Fruit fly (Drosophila melanogaster) whole organism, embryonic: ENCODE data around the gene CG42828.
A peak's percentile ranks its signal among the peaks of the same experiment; 100 is the strongest.

ENCODE experiments used
- ATbp ChIP-seq: fragments of 200-800 bp; sonication (Bioruptor generic); optimal IDR thresholded peaks from 2 replicates; lab custom pipeline; 2017; ENCODE audit warnings: missing biosample characterization, mild to moderate bottlenecking, missing genetic modification characterization, missing genetic modification reagents
- B-H1 ChIP-seq: fragments of 200-800 bp; sonication (Bioruptor generic); IDR thresholded peaks from 3 replicates; pipeline ENCODE4 v1.3.6; 2022; ENCODE audit warnings: missing biosample characterization, missing genetic modification characterization
- CG1024 ChIP-seq: fragments of 200-800 bp; sonication (Bioruptor generic); IDR thresholded peaks from 2 replicates; pipeline ENCODE4 v1.3.6; 2022; ENCODE audit warnings: missing biosample characterization, missing genetic modification characterization
- CG10267 ChIP-seq: fragments of 200-800 bp; sonication (Bioruptor generic); optimal IDR thresholded peaks from 2 replicates; lab custom pipeline; 2018; ENCODE audit warnings: missing biosample characterization, mild to moderate bottlenecking, missing genetic modification characterization, moderate library complexity
- CG12071 ChIP-seq: fragments of 200-800 bp; sonication (Bioruptor generic); optimal IDR thresholded peaks from 3 replicates; lab custom pipeline; 2018; ENCODE audit warnings: missing biosample characterization, mild to moderate bottlenecking, missing genetic modification characterization
- CG12236 ChIP-seq: fragments of 200-800 bp; sonication (Bioruptor generic); optimal IDR thresholded peaks from 2 replicates; lab custom pipeline; 2016; ENCODE audit warnings: missing biosample characterization, missing genetic modification characterization
- CG12744 ChIP-seq: fragments of 200-800 bp; sonication (Bioruptor generic); optimal IDR thresholded peaks from 2 replicates; lab custom pipeline; 2016; ENCODE audit warnings: missing biosample characterization, missing genetic modification characterization
- CG13287 ChIP-seq: fragments of 200-800 bp; sonication (Bioruptor generic); IDR thresholded peaks from 2 replicates; pipeline ENCODE4 v1.3.6; 2022; ENCODE audit warnings: missing biosample characterization, missing genetic modification characterization; ENCODE audit not compliant: partially characterized antibody
- CG15011 ChIP-seq: fragments of 200-800 bp; sonication (Bioruptor generic); optimal IDR thresholded peaks from 3 replicates; lab custom pipeline; 2018; ENCODE audit warnings: missing biosample characterization, mild to moderate bottlenecking, missing genetic modification characterization
- CG15479 ChIP-seq: fragments of 200-800 bp; sonication (Bioruptor generic); optimal IDR thresholded peaks from 3 replicates; lab custom pipeline; 2019; ENCODE audit warnings: missing biosample characterization, mild to moderate bottlenecking, missing genetic modification characterization, moderate library complexity
- CG16863 ChIP-seq: fragments of 200-800 bp; sonication (Bioruptor generic); optimal IDR thresholded peaks from 3 replicates; lab custom pipeline; 2016; ENCODE audit warnings: missing biosample characterization, missing genetic modification characterization
- CG17361 ChIP-seq: fragments of 200-800 bp; sonication (Bioruptor generic); IDR thresholded peaks from 3 replicates; pipeline ENCODE4 v1.3.6; 2022; ENCODE audit warnings: missing biosample characterization, missing genetic modification characterization
- CG17912 ChIP-seq: fragments of 200-800 bp; sonication (Bioruptor generic); optimal IDR thresholded peaks from 2 replicates; lab custom pipeline; 2018; ENCODE audit warnings: missing biosample characterization, mild to moderate bottlenecking, missing genetic modification characterization
- CG3065 ChIP-seq: fragments of 200-800 bp; sonication (Bioruptor generic); optimal IDR thresholded peaks from 2 replicates; lab custom pipeline; 2016; ENCODE audit warnings: missing biosample characterization, missing genetic modification characterization
- CG3281 ChIP-seq: fragments of 200-800 bp; sonication (Bioruptor generic); optimal IDR thresholded peaks from 3 replicates; lab custom pipeline; 2017; ENCODE audit warnings: missing biosample characterization, mild to moderate bottlenecking, missing genetic modification characterization
- CG3407 ChIP-seq: fragments of 200-800 bp; sonication (Bioruptor generic); optimal IDR thresholded peaks from 2 replicates; lab custom pipeline; 2018; ENCODE audit warnings: missing biosample characterization, mild to moderate bottlenecking, missing genetic modification characterization
- CG34376 ChIP-seq: fragments of 200-800 bp; sonication (Bioruptor generic); optimal IDR thresholded peaks from 2 replicates; lab custom pipeline; 2018; ENCODE audit warnings: missing biosample characterization, mild to moderate bottlenecking, missing genetic modification characterization
- CG3847 ChIP-seq: fragments of 200-800 bp; sonication (Bioruptor generic); IDR thresholded peaks from 2 replicates; pipeline ENCODE4 v1.3.6; 2022; ENCODE audit warnings: missing biosample characterization, missing genetic modification characterization
- CG6854 ChIP-seq: fragments of 200-800 bp; sonication (Bioruptor generic); optimal IDR thresholded peaks from 3 replicates; lab custom pipeline; 2017; ENCODE audit warnings: missing biosample characterization, mild to moderate bottlenecking, missing genetic modification characterization
- CG7271 ChIP-seq: fragments of 200-800 bp; sonication (Bioruptor generic); optimal IDR thresholded peaks from 2 replicates; lab custom pipeline; 2018; ENCODE audit warnings: missing biosample characterization, mild to moderate bottlenecking, missing genetic modification characterization, moderate library complexity
- CG7556 ChIP-seq: fragments of 200-800 bp; sonication (Bioruptor generic); optimal IDR thresholded peaks from 2 replicates; lab custom pipeline; 2017; ENCODE audit warnings: missing biosample characterization, mild to moderate bottlenecking, missing genetic modification characterization
- CG8924 ChIP-seq: fragments of 200-800 bp; optimal IDR thresholded peaks from 3 replicates; lab custom pipeline; 2019; ENCODE audit warnings: missing biosample characterization, mild to moderate bottlenecking, missing genetic modification characterization, moderate library complexity
- Dip2 ChIP-seq: fragments of 200-800 bp; sonication (Bioruptor generic); IDR thresholded peaks from 2 replicates; pipeline ENCODE4 v1.3.6; 2022; ENCODE audit warnings: missing biosample characterization, missing genetic modification characterization
- Dp ChIP-seq: fragments of 200-800 bp; sonication (Bioruptor generic); optimal IDR thresholded peaks from 2 replicates; lab custom pipeline; 2018; ENCODE audit warnings: missing biosample characterization, mild to moderate bottlenecking, missing genetic modification characterization, moderate library complexity
- E2f1 ChIP-seq: fragments of 200-800 bp; sonication (Bioruptor generic); IDR thresholded peaks from 2 replicates; pipeline ENCODE4 v1.3.6; 2022; ENCODE audit warnings: missing biosample characterization, missing genetic modification characterization
- ERR ChIP-seq: fragments of 200-800 bp; sonication (Bioruptor generic); optimal IDR thresholded peaks from 2 replicates; lab custom pipeline; 2016; ENCODE audit warnings: missing biosample characterization, missing genetic modification characterization
- Ets65A ChIP-seq: fragments of 200-800 bp; sonication (Bioruptor generic); peaks from one replicate; lab custom pipeline; 2016; ENCODE audit warnings: missing biosample characterization, missing genetic modification characterization
- HLH3B ChIP-seq: fragments of 200-800 bp; sonication (Bioruptor generic); IDR thresholded peaks from 2 replicates; pipeline ENCODE4 v1.3.6; 2022; ENCODE audit warnings: missing biosample characterization, missing genetic modification characterization
- HLH4C ChIP-seq: fragments of 200-800 bp; sonication (Bioruptor generic); IDR thresholded peaks from 3 replicates; pipeline ENCODE4 v1.3.6; 2022; ENCODE audit warnings: missing biosample characterization, missing genetic modification characterization; ENCODE audit not compliant: partially characterized antibody
- Lim3 ChIP-seq: fragments of 200-800 bp; sonication (Bioruptor generic); IDR thresholded peaks from 2 replicates; pipeline ENCODE4 v1.3.6; 2022; ENCODE audit warnings: missing biosample characterization, missing genetic modification characterization
- Meics ChIP-seq: fragments of 200-800 bp; sonication (Bioruptor generic); optimal IDR thresholded peaks from 2 replicates; lab custom pipeline; 2017; ENCODE audit warnings: missing biosample characterization, mild to moderate bottlenecking, missing genetic modification characterization
- Mrtf ChIP-seq: fragments of 200-800 bp; sonication (Bioruptor generic); IDR thresholded peaks from 3 replicates; pipeline ENCODE4 v1.3.6; 2022; ENCODE audit warnings: missing biosample characterization, missing genetic modification characterization
- Myb ChIP-seq: fragments of 200-800 bp; sonication (Bioruptor generic); optimal IDR thresholded peaks from 2 replicates; lab custom pipeline; 2016; ENCODE audit warnings: missing biosample characterization, missing genetic modification characterization
- NFAT ChIP-seq: fragments of 200-800 bp; sonication (Bioruptor generic); IDR thresholded peaks from 2 replicates; pipeline ENCODE4 v1.3.6; 2022; ENCODE audit warnings: missing biosample characterization, missing genetic modification characterization
- ab ChIP-seq: fragments of 200-800 bp; sonication (Bioruptor generic); optimal IDR thresholded peaks from 2 replicates; lab custom pipeline; 2016; ENCODE audit warnings: missing biosample characterization, missing genetic modification characterization
- ap ChIP-seq: fragments of 200-800 bp; sonication (Bioruptor generic); IDR thresholded peaks from 2 replicates; pipeline ENCODE4 v1.3.6; 2022; ENCODE audit warnings: missing biosample characterization, missing genetic modification characterization
- bcd ChIP-seq: fragments of 200-800 bp; sonication (Bioruptor generic); optimal IDR thresholded peaks from 2 replicates; lab custom pipeline; 2017; ENCODE audit warnings: missing biosample characterization, mild to moderate bottlenecking, missing genetic modification characterization
- br ChIP-seq: fragments of >200 bp; optimal IDR thresholded peaks from 2 replicates; lab custom pipeline; 2017
- cas ChIP-seq: fragments of 200-800 bp; sonication (Bioruptor generic); IDR thresholded peaks from 2 replicates; pipeline ENCODE4 v1.3.6; 2022; ENCODE audit warnings: missing biosample characterization, missing genetic modification characterization
- chif ChIP-seq, 2 experiments: fragments of 200-800 bp; sonication (Bioruptor generic); optimal IDR thresholded peaks; 3 replicates each; lab custom pipeline; 2016; ENCODE audit warnings: missing biosample characterization in 2 of 2, missing genetic modification characterization in 2 of 2
- ci ChIP-seq: fragments of 200-800 bp; sonication (Bioruptor generic); IDR thresholded peaks from 3 replicates; pipeline ENCODE4 v1.3.6; 2022; ENCODE audit warnings: missing biosample characterization, missing genetic modification characterization
- gcm ChIP-seq: fragments of 200-800 bp; sonication (Bioruptor generic); optimal IDR thresholded peaks from 2 replicates; lab custom pipeline; 2019; ENCODE audit warnings: missing biosample characterization, mild to moderate bottlenecking, missing genetic modification characterization, moderate library complexity
- gro ChIP-seq: fragments of 200-800 bp; sonication (Bioruptor generic); optimal IDR thresholded peaks from 2 replicates; lab custom pipeline; 2016; ENCODE audit warnings: missing biosample characterization, missing genetic modification characterization
- jing ChIP-seq: fragments of 200-800 bp; sonication (Bioruptor generic); optimal IDR thresholded peaks from 2 replicates; lab custom pipeline; 2018; ENCODE audit warnings: missing biosample characterization, mild to moderate bottlenecking, missing genetic modification characterization
- lmd ChIP-seq: fragments of 200-800 bp; sonication (Bioruptor generic); IDR thresholded peaks from 2 replicates; pipeline ENCODE4 v1.3.6; 2022; ENCODE audit warnings: missing biosample characterization, missing genetic modification characterization
- ranshi ChIP-seq: fragments of 200-800 bp; sonication (Bioruptor generic); IDR thresholded peaks from 2 replicates; pipeline ENCODE4 v1.3.6; 2022; ENCODE audit warnings: missing biosample characterization, missing genetic modification characterization
- schlank ChIP-seq: fragments of 200-800 bp; sonication (Bioruptor generic); optimal IDR thresholded peaks from 2 replicates; lab custom pipeline; 2018; ENCODE audit warnings: missing biosample characterization, mild to moderate bottlenecking, missing genetic modification characterization
- scrt ChIP-seq: fragments of 200-800 bp; sonication (Bioruptor generic); optimal IDR thresholded peaks from 2 replicates; lab custom pipeline; 2018; ENCODE audit warnings: missing biosample characterization, mild to moderate bottlenecking, missing genetic modification characterization, moderate library complexity
- sima ChIP-seq: fragments of 200-800 bp; sonication (Bioruptor generic); optimal IDR thresholded peaks from 2 replicates; lab custom pipeline; 2016; ENCODE audit warnings: missing biosample characterization, missing genetic modification characterization
- slp2 ChIP-seq: fragments of 200-800 bp; sonication (Bioruptor generic); optimal IDR thresholded peaks from 2 replicates; lab custom pipeline; 2016; ENCODE audit warnings: missing biosample characterization, missing genetic modification characterization
- tup ChIP-seq: fragments of 200-800 bp; sonication (Bioruptor generic); optimal IDR thresholded peaks from 2 replicates; lab custom pipeline; 2016; ENCODE audit warnings: missing biosample characterization, mild to moderate bottlenecking, missing genetic modification characterization, moderate library complexity

CG42828 gene

DNA sequence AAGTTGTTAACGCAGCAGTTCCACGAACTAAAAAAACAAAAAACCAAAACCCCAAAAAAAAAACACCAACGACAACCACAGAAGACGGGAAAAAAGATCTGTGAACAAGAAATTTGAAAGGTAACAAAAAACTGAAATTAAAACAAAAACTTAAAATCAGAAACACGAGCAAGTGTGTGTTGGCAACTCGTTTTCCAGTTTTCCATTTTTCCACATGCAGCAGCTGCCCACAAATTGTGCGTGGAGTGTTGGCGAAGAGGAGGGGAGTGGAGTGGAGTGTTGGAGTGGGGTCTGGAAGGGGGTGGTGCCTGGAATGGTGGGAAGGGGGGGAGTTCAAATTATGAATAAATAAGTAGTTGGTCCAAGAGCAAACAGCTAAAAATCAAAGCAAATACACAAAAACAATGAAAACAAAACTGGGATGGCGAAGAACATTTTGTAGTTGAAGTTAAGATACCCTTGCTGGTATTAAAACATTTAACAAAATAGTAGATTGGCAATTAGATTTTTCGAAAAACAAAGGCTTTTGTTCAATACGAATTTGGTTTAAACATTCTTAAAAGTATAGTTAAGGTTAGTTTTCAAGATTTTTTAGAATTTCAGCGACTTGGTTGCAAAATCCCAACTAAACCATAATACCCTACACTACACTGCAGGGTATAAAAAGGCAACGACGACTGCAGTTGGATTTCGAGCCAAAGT lies 40.0 kb upstream of the CG42828 start (continued):
- TF ChIP-seq CG1024 (GFP tag; lab: Robert Waterston, UW) (no peak), CG12071 (GFP tag; lab: Kevin White, UChicago) (no peak), slp2 (GFP tag; lab: Kevin White, UChicago) (peak; percentile 48), gro (GFP tag; lab: Kevin White, UChicago) (no peak), Myb (GFP tag; lab: Kevin White, UChicago) (no peak), CG3065 (GFP tag; lab: Kevin White, UChicago) (no peak), ap (GFP tag; lab: Robert Waterston, UW) (no peak), CG16863 (GFP tag; lab: Kevin White, UChicago) (no peak), CG17912 (GFP tag; lab: Kevin White, UChicago) (no peak), CG3281 (GFP tag; lab: Kevin White, UChicago) (no peak), ranshi (GFP tag; lab: Robert Waterston, UW) (no peak), CG8924 (tag; lab: Kevin White, UChicago) (peak; percentile 32), CG15479 (GFP tag; lab: Kevin White, UChicago) (no peak), ci (GFP tag; lab: Robert Waterston, UW) (peak; percentile 42; the same call in 1 of the 3 replicates), CG34376 (GFP tag; lab: Kevin White, UChicago) (no peak), jing (no peak), ERR (GFP tag; lab: Kevin White, UChicago) (no peak), Lim3 (GFP tag; lab: Robert Waterston, UW) (no peak), scrt (peak; percentile 28), CG6854 (no peak), gcm (GFP tag; lab: Kevin White, UChicago) (peak; percentile 4), CG15011 (GFP tag; lab: Kevin White, UChicago) (no peak), schlank (tag; lab: Kevin White, UChicago) (no peak), Dip2 (GFP tag; lab: Robert Waterston, UW) (no peak), CG12744 (GFP tag; lab: Kevin White, UChicago) (no peak), Mrtf (GFP tag; lab: Robert Waterston, UW) (no peak), Meics (GFP tag; lab: Kevin White, UChicago) (peak; percentile 34), CG3847 (no peak), Dp (GFP tag; lab: Kevin White, UChicago) (no peak), sima (GFP tag; lab: Kevin White, UChicago) (no peak), tup (GFP tag; lab: Kevin White, UChicago) (no peak), CG3407 (GFP tag; lab: Kevin White, UChicago) (peak; percentile 51), NFAT (GFP tag; lab: Robert Waterston, UW) (no peak), chif (GFP tag; optimal IDR thresholded peaks at IDR 0.05; lab: Kevin White, UChicago) (peak; percentile 37 to 55), HLH4C (no peak), ab (GFP tag; lab: Kevin White, UChicago) (no peak), CG13287 (no peak), CG10267 (tag; lab: Kevin White, UChicago) (peak; percentile 44), Ets65A (GFP tag; lab: Kevin White, UChicago) (peak; percentile 92), bcd (GFP tag; lab: Kevin White, UChicago) (peak; percentile 56), CG7271 (tag; lab: Kevin White, UChicago) (no peak), E2f1 (no peak), HLH3B (GFP tag; lab: Robert Waterston, UW) (no peak), CG17361 (GFP tag; lab: Robert Waterston, UW) (peak; percentile 74), B-H1 (no peak), CG12236 (GFP tag; lab: Kevin White, UChicago) (no peak), br (no peak), cas (GFP tag; lab: Robert Waterston, UW) (no peak), lmd (GFP tag; lab: Robert Waterston, UW) (peak; percentile 38; the same call in 1 of the 2 replicates), CG7556 (GFP tag; lab: Kevin White, UChicago) (peak; percentile 42), ATbp (GFP tag; lab: Kevin White, UChicago) (peak; percentile 61)
